Worm (Caenorhabditis elegans) whole organism, L4/young adult: ENCODE results near the gene F26F2.3.

ENCODE experiments used
- W03F9.2 ChIP-seq: fragments of 150-350 bp; optimal IDR thresholded peaks from 2 replicates; lab custom pipeline; 2014; ENCODE audit warnings: missing biosample characterization, missing genetic modification characterization
- dao-5 ChIP-seq: sonication (generic microtip); optimal IDR thresholded peaks from 2 replicates; lab custom pipeline; 2016; ENCODE audit warnings: missing genotype, missing genetic modification characterization, moderate library complexity, missing compliant biosample characterization
- him-1 ChIP-seq: sonication (generic microtip); optimal IDR thresholded peaks from 2 replicates; lab custom pipeline; 2016; ENCODE audit warnings: missing genotype, missing genetic modification reagents, missing genetic modification characterization, missing compliant biosample characterization

F26F2.3 gene

DNA sequence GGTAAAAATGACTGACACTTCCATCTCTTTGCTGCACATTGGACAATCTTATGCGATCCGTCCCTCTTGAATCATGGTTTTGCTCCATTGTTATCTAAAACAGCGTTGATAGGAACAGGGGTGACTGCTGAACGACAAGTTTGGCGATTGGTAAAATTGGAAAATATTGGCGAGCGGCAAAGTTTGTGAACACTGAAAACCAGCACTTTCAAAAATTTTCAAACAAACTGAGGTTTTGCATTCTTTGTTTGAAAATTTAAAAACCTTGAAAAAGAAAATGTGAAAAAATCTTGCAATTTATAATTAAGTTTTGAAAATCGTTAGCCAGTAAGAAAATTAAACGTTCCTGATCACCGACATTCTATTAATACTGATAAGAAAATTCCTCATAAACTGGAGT, at the start of gene F26F2.3:
Gene F26F2.3, minus strand, starts transcription at position 101 of the 400 bp plus-strand sequence.
- TF ChIP-seq dao-5 (tag; lab: Kevin White, UChicago) (no peak), him-1 (tag; lab: Kevin White, UChicago) (no peak), W03F9.2 (tag; lab: Kevin White, UChicago) (no peak)

DNA sequence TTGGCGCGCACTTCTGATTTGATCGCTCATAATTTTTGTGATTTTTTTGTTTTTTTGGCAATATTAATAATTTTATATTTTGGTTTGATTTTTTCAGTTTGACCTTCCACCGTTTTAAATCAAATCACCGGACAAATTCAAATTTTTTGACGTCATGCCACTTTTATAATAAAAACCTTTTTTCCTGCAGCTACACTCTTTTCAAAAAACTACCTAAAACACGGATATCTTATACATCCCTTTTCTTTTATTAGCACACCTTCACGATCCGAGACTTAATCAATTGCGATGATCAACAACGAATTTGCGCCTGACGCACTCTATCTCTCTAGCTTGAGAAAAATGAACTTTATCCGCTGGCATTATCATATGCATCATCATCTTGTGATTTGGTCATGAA, 43.1 kb upstream of the F26F2.3 start, which contains the start of gene grd-2:
Gene grd-2, plus strand, starts transcription at position 301 of the 400 bp plus-strand sequence.
- TF ChIP-seq dao-5 (tag; lab: Kevin White, UChicago) (no peak), W03F9.2 (tag; lab: Kevin White, UChicago) (no peak), him-1 (tag; lab: Kevin White, UChicago) (no peak)

DNA sequence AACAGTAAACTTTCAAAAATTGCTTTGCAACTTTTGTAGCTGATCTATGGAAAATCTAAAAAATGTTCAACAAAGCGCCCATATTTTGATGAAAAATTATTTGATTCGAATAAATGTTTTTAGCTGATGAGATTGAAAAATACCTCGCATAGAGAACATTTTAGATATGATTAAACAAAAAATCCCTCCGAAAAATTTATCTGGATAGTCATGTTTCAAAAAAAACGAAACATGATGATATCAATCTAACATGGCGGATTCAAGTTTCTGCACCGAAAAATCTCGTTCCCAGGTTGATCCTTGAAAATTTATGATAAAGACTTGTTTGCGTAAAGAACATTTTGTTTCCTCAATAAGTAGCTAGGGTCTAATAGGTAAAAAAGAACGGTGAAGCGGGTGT, 42.3 kb upstream of the F26F2.3 start, which contains the start of gene ttr-12:
Gene ttr-12, minus strand, starts transcription at position 101 of the 400 bp plus-strand sequence.
- TF ChIP-seq him-1 (tag; lab: Kevin White, UChicago) (no peak), dao-5 (tag; lab: Kevin White, UChicago) (no peak), W03F9.2 (tag; lab: Kevin White, UChicago) (no peak)

DNA sequence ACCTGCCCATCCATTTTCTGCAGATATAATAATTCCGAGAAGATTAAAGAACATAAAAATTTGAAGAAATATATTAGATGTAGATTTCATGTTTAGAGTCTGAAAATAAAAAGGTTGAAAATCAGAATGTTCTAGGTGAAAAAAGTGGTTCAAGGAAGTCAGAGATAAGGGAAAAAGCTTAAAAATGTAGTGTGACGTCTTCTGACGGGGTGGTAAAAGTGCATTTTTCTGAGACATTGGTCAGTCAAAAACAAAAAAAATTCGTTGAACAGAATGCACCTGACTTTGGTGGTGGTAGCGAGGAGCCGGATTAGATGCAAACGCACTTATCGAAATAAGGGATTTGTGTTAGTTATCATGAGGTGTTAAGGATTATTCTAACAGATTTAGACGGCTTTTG, 40.3 kb upstream of the F26F2.3 start, which contains the start of gene F46B3.23:
Gene F46B3.23, minus strand, starts transcription at position 101 of the 400 bp plus-strand sequence.
- TF ChIP-seq dao-5 (tag; lab: Kevin White, UChicago) (no peak), him-1 (tag; lab: Kevin White, UChicago) (no peak), W03F9.2 (tag; lab: Kevin White, UChicago) (no peak)

DNA sequence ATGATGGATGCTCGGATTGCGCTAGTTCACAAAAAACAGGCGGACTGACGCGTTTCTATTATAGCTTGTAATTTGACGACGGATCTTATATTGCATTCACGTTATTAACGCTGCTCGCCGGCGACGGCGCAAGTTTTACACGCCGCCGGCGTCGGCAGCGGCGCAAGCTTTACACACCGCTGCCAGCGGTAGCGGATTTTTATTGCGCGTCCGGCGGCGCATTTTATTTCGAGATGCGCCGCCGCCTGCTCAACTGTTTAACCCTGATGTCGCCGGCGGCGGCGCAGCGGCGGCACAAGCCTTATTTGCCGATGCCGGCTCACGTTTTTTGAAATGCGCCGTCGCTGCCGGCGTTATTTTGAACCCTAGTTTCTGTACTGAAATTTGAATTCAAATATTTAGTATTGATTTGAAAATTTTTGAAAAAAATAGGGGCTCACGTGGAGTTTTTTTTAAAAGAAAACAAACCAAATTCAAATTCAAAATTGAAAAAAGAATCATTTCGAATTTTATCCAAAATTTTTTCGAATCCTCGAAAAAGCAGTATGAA, 38.3 kb upstream of the F26F2.3 start, which contains the start of gene ttr-57:
Gene ttr-57, plus strand, starts transcription at position 500 of the 550 bp plus-strand sequence.
- TF ChIP-seq W03F9.2 (tag; lab: Kevin White, UChicago) (no peak), dao-5 (tag; lab: Kevin White, UChicago) (no peak), him-1 (tag; lab: Kevin White, UChicago) (no peak)

DNA sequence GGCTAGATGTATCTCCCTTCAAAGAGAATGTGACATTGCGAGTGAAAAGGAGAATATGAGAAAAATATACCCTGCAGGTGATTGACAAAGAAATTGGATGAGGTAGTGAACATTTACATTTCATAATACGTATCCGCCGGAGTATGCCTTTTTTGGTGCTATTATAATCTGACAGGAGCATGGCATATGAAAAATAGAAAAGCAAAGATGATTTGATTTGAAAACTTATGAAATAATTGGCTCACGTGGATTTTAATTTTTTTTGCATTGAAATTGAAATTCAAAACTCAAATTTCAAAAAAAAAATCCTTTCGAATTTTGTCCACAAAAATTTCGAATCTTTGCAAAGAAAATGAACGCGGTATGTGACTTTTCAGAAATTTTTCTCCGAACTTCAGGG, 36.7 kb upstream of the F26F2.3 start, which contains the start of gene ttr-11:
Gene ttr-11, plus strand, starts transcription at position 301 of the 400 bp plus-strand sequence.
- TF ChIP-seq dao-5 (tag; lab: Kevin White, UChicago) (no peak), W03F9.2 (tag; lab: Kevin White, UChicago) (no peak), him-1 (tag; lab: Kevin White, UChicago) (no peak)

DNA sequence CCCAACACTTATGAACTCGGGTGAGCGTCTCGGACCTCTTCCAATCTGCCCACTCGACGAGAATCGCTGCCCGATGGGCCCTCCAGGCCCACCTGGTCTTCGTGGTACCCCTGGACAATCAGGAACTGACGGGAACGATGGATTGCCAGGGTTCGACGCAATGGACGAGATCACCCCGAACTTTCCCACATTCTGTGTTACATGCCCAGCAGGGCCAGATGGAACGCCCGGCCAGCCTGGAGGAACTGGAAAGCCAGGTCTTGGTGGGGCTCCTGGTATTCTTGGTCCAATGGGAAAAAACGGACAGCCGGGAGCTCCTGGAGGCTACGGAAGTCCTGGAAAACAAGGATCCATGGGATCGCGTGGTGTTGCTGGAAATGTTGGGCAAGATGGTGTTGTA, 34.4 kb upstream of the F26F2.3 start:
- TF ChIP-seq dao-5 (tag; lab: Kevin White, UChicago) (no peak), him-1 (tag; lab: Kevin White, UChicago) (no peak), W03F9.2 (tag; lab: Kevin White, UChicago) (no peak)

DNA sequence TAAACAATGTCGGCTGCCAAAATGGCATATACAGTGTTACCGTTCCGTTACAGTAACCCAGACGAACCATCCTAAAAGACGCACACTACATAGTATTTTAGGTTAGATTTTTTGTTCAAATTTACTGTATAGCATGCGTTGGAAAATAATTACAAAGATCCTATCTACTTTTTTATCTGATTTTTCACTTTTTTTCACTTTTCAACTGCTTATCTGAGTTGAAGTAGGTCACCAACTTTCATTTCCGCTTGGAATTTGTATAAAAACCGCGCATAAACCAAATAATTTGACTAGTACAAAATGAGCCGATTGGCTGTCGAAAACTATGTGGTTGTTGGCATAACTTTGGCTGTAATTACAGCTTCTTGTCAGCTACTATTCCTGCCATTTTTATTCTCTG, 33.4 kb upstream of the F26F2.3 start, which contains the start of gene col-163:
Gene col-163, plus strand, starts transcription at position 301 of the 400 bp plus-strand sequence.
- no peak for TF ChIP-seq him-1 (tag; lab: Kevin White, UChicago)
- TF ChIP-seq dao-5 (tag; lab: Kevin White, UChicago) = no peak
- TF ChIP-seq W03F9.2 (tag; lab: Kevin White, UChicago) = no peak

DNA sequence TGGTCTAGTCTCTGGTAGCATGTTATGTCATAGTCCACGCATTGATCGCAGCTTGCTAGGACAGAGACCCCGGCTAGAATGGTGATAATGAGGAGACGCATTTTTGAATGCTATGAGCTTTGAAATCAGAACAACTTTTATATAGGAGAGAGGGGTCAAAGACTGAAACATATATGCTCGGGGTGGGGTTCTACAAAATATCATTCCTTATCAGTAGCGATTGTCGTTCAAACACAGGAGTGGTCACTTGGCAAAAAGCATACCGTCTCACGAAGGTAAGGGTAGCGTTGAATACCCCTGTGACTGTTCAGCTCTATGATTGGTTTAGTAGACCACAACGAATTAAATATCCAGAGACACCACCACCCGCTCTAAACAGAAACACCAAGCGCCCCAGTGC, 30.7 kb upstream of the F26F2.3 start, which contains the start of gene F46B3.1:
Gene F46B3.1, minus strand, starts transcription at position 101 of the 400 bp plus-strand sequence.
- TF ChIP-seq W03F9.2 (tag; lab: Kevin White, UChicago) (no peak), him-1 (tag; lab: Kevin White, UChicago) (no peak), dao-5 (tag; lab: Kevin White, UChicago) (no peak)

DNA sequence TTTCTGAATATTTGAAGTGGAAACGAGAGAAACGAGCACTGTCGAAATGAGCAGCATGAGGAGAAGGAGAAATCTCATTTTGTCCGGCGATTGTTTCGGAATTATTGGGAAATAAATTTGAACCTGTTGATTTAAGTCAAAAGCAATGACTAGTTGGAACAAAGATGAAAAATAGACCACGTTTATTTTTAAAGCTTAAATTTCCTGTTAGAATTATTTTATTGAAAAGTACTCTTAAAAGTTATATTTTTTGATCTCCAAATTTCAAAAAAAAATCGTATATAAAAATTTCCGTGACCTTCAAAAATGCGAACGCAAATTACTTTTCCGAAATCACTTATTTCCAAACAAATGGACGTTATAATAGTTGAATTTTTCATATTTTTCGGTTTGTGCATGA, 29.3 kb upstream of the F26F2.3 start, which contains the start of gene F26F2.11:
Gene F26F2.11, minus strand, starts transcription at position 101 of the 400 bp plus-strand sequence.
- TF ChIP-seq W03F9.2 (tag; lab: Kevin White, UChicago) = no peak
- no peak for TF ChIP-seq dao-5 (tag; lab: Kevin White, UChicago)
- TF ChIP-seq him-1 (tag; lab: Kevin White, UChicago) = no peak

DNA sequence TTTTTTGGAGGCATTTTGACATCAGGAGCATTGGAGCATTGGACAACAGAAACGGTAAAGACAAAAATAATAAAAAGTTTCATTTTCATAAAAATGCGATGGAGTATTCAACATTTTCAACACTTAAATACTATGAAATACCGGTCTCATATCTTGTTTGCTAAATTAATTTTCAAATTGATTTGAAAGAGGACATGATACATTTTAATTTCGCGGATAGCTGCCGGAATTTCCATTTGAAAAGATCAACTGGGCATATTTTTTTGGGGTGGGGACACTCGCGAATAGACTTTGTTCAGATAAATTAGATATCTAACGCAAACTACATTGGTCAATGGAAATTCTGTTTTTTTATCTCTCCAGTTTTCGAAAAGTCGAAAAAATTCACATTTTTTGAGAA, 28.4 kb upstream of the F26F2.3 start, which contains the start of gene F26F2.10:
Gene F26F2.10, minus strand, starts transcription at position 101 of the 400 bp plus-strand sequence.
- TF ChIP-seq dao-5 (tag; lab: Kevin White, UChicago) = no peak
- TF ChIP-seq W03F9.2 (tag; lab: Kevin White, UChicago) = no peak
- TF ChIP-seq him-1 (tag; lab: Kevin White, UChicago) = no peak

DNA sequence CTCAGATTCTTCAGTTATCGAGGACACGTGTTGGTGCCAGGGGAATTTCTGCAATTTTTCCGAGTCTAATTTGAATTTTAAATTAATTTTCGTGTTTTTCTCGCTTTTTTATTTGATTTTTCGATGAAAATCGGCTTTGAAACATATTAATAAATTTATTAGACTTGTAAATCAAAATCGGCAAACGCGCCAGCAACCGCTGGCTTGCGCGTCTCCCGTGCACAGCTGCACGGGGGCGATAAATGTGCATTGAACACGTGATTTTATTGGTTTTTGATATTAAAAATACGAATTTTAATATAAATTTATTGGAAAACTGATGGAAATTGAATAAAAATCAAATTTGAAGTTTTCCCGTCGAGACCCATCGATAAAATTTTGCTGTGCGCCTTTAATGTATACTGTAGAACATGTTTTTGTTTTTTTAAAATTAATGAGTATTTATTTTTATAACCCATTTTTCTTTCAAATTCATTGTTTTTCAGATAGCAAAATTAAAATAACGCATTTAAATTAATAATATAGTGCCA, 14.2 kb upstream of the F26F2.3 start, which contains the start of gene F26F2.7:
Gene F26F2.7, plus strand, starts transcription at position 480 of the 530 bp plus-strand sequence.
- peak; percentile 95 for TF ChIP-seq W03F9.2 (tag; lab: Kevin White, UChicago)
- TF ChIP-seq him-1 (tag; lab: Kevin White, UChicago) = peak; percentile 1
- no peak for TF ChIP-seq dao-5 (tag; lab: Kevin White, UChicago)

DNA sequence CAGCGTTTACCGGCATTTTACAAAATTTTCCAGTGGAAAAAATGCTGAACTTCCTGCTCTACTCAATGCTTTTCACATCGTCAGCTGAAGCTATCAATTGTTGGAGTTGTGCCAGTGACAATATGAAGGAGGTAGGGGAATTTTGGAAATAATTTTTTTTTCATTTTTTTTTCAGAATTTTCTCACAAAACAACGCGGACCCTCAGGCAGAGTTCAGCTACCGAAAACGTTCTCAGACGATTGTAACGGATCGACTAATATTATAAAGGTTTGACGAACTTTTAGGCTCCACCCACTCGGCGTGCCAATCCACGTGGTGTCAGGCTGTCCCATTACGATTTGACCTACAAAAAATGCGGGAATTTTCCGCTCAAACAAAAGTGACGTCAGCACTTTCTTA, 13.2 kb upstream of the F26F2.3 start, which contains the start of gene F26F2.8:
Gene F26F2.8, plus strand, starts transcription at position 13 of the 400 bp plus-strand sequence.
- TF ChIP-seq him-1 (tag; lab: Kevin White, UChicago) (no peak), dao-5 (tag; lab: Kevin White, UChicago) (no peak), W03F9.2 (tag; lab: Kevin White, UChicago) (no peak)
